Worm (Caenorhabditis elegans) whole organism, L4/young adult: ENCODE measurements around the gene BE10.5.

Source experiments
- W03F9.2 ChIP-seq: fragments of 150-350 bp; optimal IDR thresholded peaks from 2 replicates; lab custom pipeline; 2014; ENCODE audit warnings: missing biosample characterization, missing genetic modification characterization
- dao-5 ChIP-seq: sonication (generic microtip); optimal IDR thresholded peaks from 2 replicates; lab custom pipeline; 2016; ENCODE audit warnings: missing genotype, missing genetic modification characterization, moderate library complexity, missing compliant biosample characterization
- him-1 ChIP-seq: sonication (generic microtip); optimal IDR thresholded peaks from 2 replicates; lab custom pipeline; 2016; ENCODE audit warnings: missing genotype, missing genetic modification reagents, missing genetic modification characterization, missing compliant biosample characterization

BE10.5 gene

DNA sequence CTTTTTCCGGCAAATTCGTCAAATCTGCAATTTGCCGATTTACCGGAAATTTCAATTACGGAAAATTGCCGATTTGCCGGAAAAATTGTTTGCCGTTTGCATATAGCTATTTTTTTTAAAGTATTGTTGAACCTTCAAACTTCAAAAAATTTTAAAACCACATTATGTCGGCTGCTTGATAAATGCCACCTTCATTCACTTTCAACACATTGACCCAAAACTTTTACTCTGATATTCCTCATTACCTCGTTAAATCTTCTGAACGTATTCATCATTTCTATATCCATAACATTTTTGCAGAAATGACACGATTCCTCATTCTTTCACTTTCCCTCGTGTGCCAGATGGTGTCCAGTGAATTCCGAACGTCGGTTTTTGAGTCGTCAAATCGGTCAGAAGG is 22.5 kb upstream of the BE10.5 start, which contains the start of gene Y37D8A.3:
Gene Y37D8A.3, plus strand, starts transcription at position 301 of the 400 bp plus-strand sequence.
- TF ChIP-seq dao-5 (tag; lab: Kevin White, UChicago) (no peak), W03F9.2 (no peak), him-1 (tag; lab: Kevin White, UChicago) (no peak)

DNA sequence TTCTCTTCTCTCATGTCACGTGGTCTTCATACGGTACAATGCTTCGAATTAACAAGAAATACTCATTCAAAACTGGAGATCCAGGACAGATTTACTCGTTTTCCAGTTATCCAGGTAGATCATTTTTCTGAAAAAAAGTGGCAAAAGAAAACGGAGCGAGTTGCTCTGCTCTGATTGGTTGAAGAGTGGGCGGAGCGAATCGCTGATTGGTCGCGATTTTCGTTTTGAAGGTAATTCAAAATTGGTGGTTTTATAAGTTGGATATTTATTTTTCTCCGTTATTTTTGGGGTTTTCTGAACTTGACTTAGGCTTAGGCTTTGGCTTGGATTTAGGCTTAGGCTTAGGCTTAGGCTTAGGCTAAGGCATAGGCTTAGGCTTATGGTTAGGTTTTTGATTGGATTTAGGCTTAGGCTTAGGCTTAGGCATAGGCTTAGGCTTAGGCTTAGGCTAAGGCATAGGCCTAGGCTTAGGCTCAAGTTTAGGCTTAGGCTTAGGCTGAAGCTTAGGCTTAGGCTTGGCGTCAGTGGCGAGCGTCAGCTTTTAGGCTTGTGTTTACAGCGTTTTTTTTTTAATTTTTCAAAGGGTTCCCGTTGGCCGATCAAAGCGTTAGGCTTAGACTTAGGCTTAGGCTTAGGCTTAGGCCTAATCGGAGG is 16.1 kb upstream of the BE10.5 start:
- no peak for TF ChIP-seq dao-5 (tag; lab: Kevin White, UChicago)
- no peak for TF ChIP-seq W03F9.2
- no peak for TF ChIP-seq him-1 (tag; lab: Kevin White, UChicago)

DNA sequence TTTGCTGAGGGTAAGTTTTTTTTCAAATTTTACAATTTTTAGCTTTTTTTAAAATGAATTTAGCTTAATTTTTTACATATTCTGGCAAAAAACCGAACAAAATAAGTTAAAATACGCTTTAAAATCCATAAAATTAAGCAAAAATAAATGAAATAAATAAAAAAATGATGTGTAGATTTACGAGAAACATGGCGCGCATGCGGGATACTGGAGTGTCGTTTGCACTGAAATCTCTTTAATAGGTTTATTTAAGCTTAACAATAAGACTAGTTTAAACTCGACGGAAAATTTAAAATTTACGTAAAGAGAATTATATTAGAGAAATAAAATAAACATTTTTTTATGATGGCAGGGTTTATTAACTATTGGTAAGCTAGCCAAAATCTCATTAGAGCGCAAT is 14.7 kb upstream of the BE10.5 start:
- no peak for TF ChIP-seq him-1 (tag; lab: Kevin White, UChicago)
- no peak for TF ChIP-seq W03F9.2
- TF ChIP-seq dao-5 (tag; lab: Kevin White, UChicago) = no peak

DNA sequence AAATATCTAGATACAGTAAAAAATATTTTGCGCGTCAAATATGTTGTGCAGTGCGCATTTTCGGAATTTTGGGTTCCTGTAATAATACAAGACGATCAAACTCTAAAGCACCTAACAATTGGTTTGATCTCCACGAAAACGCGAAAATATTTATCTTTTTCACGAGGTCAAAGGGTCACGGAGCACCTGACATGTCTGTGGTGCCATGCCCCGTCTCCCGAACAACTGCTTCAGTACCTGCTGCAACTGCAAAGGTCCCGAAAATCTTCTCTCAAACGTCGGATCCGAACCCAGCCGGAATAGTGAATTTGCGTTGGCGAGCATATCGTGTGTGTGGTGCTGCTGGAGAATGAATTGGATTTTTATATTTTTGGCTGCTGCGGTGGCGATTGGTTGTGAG is 13.3 kb upstream of the BE10.5 start, which contains the start of the genes Y37D8A.2 and Y37D8A.25:
Gene Y37D8A.2, plus strand, starts transcription at position 285 of the 400 bp plus-strand sequence.
Gene Y37D8A.25, minus strand, starts transcription at position 345 of the 400 bp plus-strand sequence.
- TF ChIP-seq him-1 (tag; lab: Kevin White, UChicago) = no peak
- no peak for TF ChIP-seq dao-5 (tag; lab: Kevin White, UChicago)
- no peak for TF ChIP-seq W03F9.2

DNA sequence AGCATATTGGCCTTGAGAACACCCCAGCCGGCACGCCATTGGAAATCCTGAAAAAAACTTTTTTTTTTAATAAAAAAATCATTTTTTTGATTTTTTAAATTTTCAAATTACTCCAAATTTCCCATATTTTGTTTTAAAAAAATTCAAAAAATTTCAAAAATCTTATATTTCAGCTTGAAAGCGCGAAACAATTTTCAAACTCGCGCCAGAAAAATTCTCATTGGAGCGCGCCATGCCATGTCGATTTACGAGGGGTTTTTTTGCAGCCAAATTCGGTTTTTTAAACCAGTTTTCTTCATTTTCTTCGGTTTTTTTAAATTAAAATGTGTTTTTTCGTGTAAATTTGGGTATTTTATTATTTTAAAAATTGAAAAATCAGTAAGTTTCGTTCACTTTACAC is 12.5 kb upstream of the BE10.5 start:
- TF ChIP-seq dao-5 (tag; lab: Kevin White, UChicago) (no peak), him-1 (tag; lab: Kevin White, UChicago) (no peak), W03F9.2 (no peak)

DNA sequence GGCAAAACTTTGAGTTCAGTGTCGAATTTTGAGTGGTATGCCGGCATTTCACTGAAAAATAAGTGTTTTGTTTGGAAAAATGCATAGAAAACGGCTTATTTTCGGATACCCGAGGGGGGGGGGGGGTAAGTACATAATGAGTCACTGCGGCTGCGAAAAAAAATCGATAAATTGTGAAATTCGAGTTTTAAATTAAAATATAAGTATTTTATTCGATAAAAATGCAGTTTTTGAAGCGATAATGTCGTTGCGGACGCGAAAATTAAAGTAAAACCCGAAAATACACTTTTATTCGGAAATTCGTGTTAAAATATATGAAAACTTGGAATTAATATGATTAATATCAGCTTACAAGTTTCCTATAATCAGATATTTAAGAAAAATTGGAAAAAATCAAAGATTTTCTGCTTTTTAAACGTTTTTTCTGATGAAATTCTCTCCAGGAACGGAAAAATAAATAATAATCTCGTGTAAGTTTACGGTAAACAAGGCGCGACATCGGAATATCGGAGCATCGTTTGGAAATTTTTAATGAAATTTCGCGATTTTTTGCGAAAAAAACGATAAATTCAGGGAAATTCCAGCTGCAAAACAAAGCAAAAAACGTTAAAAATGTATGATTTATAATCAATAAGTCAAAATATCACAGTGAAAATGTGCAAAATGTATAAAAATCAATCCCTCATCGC is 11.6 kb upstream of the BE10.5 start, which contains the start of gene arx-5:
Gene arx-5, minus strand, starts transcription at position 51 of the 689 bp plus-strand sequence.
- TF ChIP-seq dao-5 (tag; lab: Kevin White, UChicago) (no peak), W03F9.2 (no peak), him-1 (tag; lab: Kevin White, UChicago) (no peak)

DNA sequence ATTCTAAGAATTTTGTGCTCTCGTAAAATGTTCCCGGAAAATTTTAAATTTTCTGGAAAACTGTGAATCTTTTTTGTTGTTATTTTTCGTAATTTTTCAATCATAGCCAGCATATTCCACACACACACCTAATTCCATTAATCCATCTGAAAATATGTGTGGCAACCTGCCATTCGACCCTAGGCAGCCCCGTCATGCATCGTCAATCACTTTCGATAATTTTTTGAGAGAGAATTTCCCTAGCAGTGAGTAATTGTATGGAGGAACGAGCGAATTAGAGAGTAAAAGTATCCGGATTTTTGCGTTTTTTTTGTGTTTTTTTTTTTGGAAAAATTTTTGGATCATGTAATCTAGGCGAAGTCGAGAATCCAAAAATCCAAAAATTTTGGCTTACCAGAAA is 6.6 kb upstream of the BE10.5 start, which contains the start of gene BE10.4:
Gene BE10.4, plus strand, starts transcription at position 301 of the 400 bp plus-strand sequence.
- TF ChIP-seq him-1 (tag; lab: Kevin White, UChicago) = no peak
- TF ChIP-seq W03F9.2 = no peak
- no peak for TF ChIP-seq dao-5 (tag; lab: Kevin White, UChicago)

DNA sequence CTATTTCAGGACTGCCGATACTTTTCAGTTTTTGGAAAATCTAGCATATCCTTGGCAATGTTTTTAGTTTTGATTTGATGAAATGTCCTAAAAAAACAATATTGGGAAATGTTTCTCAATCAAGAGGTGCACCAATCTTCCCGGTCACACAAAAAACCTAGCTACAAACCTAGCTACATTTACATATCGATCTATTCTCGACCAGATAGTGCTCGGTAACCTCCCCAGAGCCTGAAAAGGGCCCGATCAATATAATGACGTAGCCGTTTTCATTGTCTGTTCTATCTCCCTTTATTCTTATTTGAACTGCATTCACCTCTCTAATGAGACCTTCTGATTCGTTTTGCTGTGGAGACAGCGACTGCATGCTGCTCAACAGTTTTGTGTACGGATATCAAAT is 1.1 kb upstream of the BE10.5 start, which contains the start of gene BE10.3:
Gene BE10.3, plus strand, starts transcription at position 301 of the 400 bp plus-strand sequence.
- TF ChIP-seq dao-5 (tag; lab: Kevin White, UChicago) (no peak), W03F9.2 (no peak), him-1 (tag; lab: Kevin White, UChicago) (no peak)

DNA sequence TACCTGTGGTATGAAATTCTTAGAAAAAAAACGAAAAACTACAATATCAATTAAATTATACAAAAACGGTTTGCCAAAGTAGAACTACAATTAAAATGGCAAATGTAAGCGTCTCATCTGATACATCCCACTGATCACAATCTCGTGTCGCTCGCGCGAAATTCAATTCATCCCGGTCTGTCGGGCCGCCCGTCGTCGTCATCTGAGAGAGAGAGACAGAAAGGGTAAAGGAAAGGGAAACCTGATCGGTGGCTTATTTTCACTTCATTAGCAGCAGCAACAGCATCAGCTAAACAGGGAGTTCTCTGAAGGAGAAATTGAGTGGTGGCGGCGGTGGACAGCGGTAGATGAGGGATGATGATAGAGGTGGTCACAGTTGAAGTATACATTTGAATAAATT is 6.1 kb downstream of the BE10.5 start:
- TF ChIP-seq him-1 (tag; lab: Kevin White, UChicago) = no peak
- TF ChIP-seq W03F9.2 = no peak
- no peak for TF ChIP-seq dao-5 (tag; lab: Kevin White, UChicago)

DNA sequence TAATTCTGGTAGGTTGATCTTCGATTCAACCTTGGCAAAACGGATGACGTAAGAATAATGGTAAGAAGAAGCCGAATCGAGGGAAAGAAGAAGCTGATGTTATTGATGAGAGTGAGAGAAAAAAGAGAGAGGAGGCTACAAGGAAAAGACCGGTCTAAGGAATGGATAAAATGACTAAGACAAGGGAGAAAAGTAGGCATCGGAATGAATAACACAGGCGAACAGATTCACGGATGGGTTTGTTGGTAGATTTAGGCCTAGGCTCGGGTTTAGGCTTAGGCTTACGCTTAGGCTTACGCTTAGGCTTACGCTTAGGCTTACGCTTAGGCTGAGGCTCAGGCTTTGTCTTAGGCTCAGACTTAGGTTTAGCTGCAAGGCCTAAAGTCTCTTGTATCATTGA is 8.1 kb downstream of the BE10.5 start, which contains the start of gene agmo-1:
Gene agmo-1, minus strand, starts transcription at position 101 of the 400 bp plus-strand sequence.
- TF ChIP-seq dao-5 (tag; lab: Kevin White, UChicago) = no peak
- TF ChIP-seq W03F9.2 = no peak
- no peak for TF ChIP-seq him-1 (tag; lab: Kevin White, UChicago)

DNA sequence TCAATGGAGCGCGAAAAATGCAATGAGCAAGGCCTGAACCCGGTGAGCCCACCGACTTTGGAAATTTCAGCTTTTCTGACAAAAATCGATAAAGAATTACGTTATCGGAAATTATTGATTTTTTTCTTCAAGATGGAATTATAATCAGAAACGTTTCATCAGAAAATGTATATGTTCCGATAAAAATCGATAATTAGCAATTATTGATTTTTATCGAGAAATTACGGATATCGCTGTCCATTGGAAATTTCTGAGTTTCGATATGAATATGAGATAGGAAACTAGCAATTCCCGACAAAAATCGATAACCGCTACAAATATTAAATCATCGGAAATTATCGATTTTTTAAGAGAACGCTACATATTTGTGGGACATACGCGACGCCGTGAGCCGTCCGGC is 12.4 kb downstream of the BE10.5 start:
- no peak for TF ChIP-seq dao-5 (tag; lab: Kevin White, UChicago)
- TF ChIP-seq W03F9.2 = no peak
- no peak for TF ChIP-seq him-1 (tag; lab: Kevin White, UChicago)

DNA sequence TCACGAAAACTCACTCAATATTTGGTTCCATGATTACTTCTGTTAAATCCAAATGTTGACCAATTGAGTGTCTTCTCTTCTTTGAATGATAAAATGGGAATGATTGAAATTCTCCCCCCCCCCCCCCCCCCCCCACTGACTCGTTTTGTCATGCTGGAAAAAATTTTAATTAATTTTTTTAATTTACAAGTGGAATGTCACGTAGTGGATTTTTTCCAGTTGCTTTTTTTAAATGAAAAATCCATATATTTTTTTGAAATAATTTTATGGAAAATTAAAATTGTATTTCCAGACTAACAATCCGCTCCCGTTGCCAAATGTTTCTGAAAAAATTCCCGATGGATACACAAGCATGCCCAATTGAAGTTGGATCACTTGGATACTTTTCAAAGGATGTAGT is 17.2 kb downstream of the BE10.5 start, which contains the start of gene BE10.1:
Gene BE10.1, minus strand, starts transcription at position 101 of the 400 bp plus-strand sequence.
- TF ChIP-seq dao-5 (tag; lab: Kevin White, UChicago) = no peak
- TF ChIP-seq him-1 (tag; lab: Kevin White, UChicago) = no peak
- TF ChIP-seq W03F9.2 = no peak

DNA sequence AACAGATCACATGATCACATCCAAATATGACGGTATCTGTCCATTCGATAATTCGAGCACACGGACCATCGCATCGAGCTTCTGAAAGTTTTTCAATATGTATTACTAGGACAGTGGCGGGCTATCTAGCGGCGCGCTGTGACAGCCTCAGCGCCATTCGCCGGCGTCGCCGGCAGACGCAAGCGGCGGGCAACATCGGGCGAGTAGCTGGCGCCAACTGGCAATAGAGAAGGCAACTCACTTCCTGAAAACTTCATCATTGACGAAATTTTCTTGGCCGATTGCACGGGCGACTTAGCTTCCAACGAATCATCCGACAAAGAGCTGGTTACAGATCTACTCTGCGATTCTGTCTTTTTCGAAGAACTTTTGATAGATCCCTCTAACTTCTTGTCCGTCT is 18.4 kb downstream of the BE10.5 start:
- no peak for TF ChIP-seq dao-5 (tag; lab: Kevin White, UChicago)

DNA sequence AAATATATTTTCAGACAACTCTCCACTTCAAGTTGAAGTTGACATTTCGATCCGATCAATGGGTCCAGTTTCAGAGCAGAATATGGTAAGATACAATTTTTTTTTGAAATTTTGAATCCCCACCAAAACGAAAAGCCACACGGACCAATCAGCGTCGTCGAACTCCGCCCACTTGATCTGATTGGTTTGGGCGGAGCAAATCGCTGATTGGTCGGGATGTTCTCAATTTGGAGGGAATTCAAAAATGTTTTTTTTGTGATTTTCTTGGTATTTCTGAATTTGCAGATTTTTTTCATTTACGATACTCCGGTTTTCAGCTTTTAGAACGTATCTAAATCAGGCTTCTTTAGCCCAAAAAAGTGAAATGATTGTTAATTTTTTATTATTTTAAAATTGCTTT is 21.2 kb downstream of the BE10.5 start:
- TF ChIP-seq dao-5 (tag; lab: Kevin White, UChicago) (no peak), W03F9.2 (no peak), him-1 (tag; lab: Kevin White, UChicago) (no peak)
